Worm (Caenorhabditis elegans) whole organism, L1 larva: ENCODE results near the gene cyp-35B3.

ENCODE experiments used
- alr-1 ChIP-seq: fragments of 200-800 bp; sonication (Bioruptor generic); optimal IDR thresholded peaks from 2 replicates; lab custom pipeline; 2018; ENCODE audit warnings: borderline replicate concordance, mild to moderate bottlenecking, missing genetic modification characterization, missing compliant biosample characterization
- aly-2 ChIP-seq: fragments of 150-350 bp; optimal IDR thresholded peaks from 2 replicates; lab custom pipeline; 2014; ENCODE audit warnings: missing biosample characterization, missing genetic modification characterization
- hlh-4 ChIP-seq: sonication (generic microtip); optimal IDR thresholded peaks from 2 replicates; lab custom pipeline; 2016; ENCODE audit warnings: mild to moderate bottlenecking, missing genetic modification characterization, missing compliant biosample characterization
- isw-1 ChIP-seq: fragments of 200-800 bp; sonication (Bioruptor generic); IDR thresholded peaks from 2 replicates; pipeline ENCODE4 v1.3.6; 2022; ENCODE audit warnings: missing genetic modification characterization, missing compliant biosample characterization

- TF ChIP-seq isw-1 (no peak), alr-1 (tag; lab: Kevin White, UChicago) (no peak), aly-2 (tag; lab: Kevin White, UChicago) (no peak), hlh-4 (tag; lab: Kevin White, UChicago) (no peak)
These were observed 24.5 kb downstream of the cyp-35B3 start for ce11 chrV:3969664-3970063.
